Fruit fly (Drosophila melanogaster) whole organism, wandering third instar larva: ENCODE data around the gene Wdr92.

Experiments
- CG32264 ChIP-seq: fragments of 200-800 bp; sonication (Bioruptor generic); optimal IDR thresholded peaks from 2 replicates; lab custom pipeline; 2016; ENCODE audit warnings: missing biosample characterization, missing genetic modification characterization
- CG9705 ChIP-seq: fragments of 200-800 bp; sonication (Bioruptor generic); optimal IDR thresholded peaks from 2 replicates; lab custom pipeline; 2018; ENCODE audit warnings: missing biosample characterization, mild to moderate bottlenecking, missing genetic modification characterization
- CrebA ChIP-seq: fragments of 200-800 bp; sonication (Bioruptor generic); optimal IDR thresholded peaks from 2 replicates; lab custom pipeline; 2016; ENCODE audit warnings: missing biosample characterization, mild to moderate bottlenecking, missing genetic modification characterization, borderline replicate concordance
- Dfd ChIP-seq: fragments of >200 bp; optimal IDR thresholded peaks from 2 replicates; lab custom pipeline; 2017; ENCODE audit warnings: missing biosample characterization, missing genetic modification characterization
- Dif ChIP-seq: fragments of 200-275, 200-300 bp; sonication (Bioruptor generic); optimal IDR thresholded peaks from 2 replicates; lab custom pipeline; 2018; ENCODE audit warnings: missing biosample characterization, missing genetic modification characterization; ENCODE audit not compliant: partially characterized antibody
- GATAd ChIP-seq: sonication (Bioruptor generic); optimal IDR thresholded peaks from 2 replicates; lab custom pipeline; 2016; ENCODE audit warnings: missing biosample characterization, missing genetic modification characterization
- HLH106 ChIP-seq: fragments of 200-800 bp; optimal IDR thresholded peaks from 3 replicates; lab custom pipeline; 2019; ENCODE audit warnings: missing biosample characterization, mild to moderate bottlenecking, missing genetic modification characterization, moderate library complexity
- Hr78 ChIP-seq: fragments of >200 bp; optimal IDR thresholded peaks from 2 replicates; lab custom pipeline; 2017; ENCODE audit warnings: missing biosample characterization, missing genetic modification characterization
- Jra ChIP-seq: sonication (Bioruptor generic); optimal IDR thresholded peaks from 2 replicates; lab custom pipeline; 2016; ENCODE audit warnings: missing biosample characterization, missing genetic modification characterization
- Mio ChIP-seq: sonication (Bioruptor generic); optimal IDR thresholded peaks from 2 replicates; lab custom pipeline; 2016; ENCODE audit warnings: missing biosample characterization, missing genetic modification characterization
- Myc ChIP-seq: fragments of >200 bp; optimal IDR thresholded peaks from 2 replicates; lab custom pipeline; 2017
- OdsH ChIP-seq: fragments of 200-800 bp; sonication (Bioruptor generic); optimal IDR thresholded peaks from 2 replicates; lab custom pipeline; 2016; ENCODE audit warnings: missing biosample characterization, mild to moderate bottlenecking, missing genetic modification characterization
- Rel ChIP-seq, 2 experiments: fragments of 200-800 bp; sonication (Bioruptor generic) in 1 of 2; optimal IDR thresholded peaks; 2 replicates in 1 of 2; 3 replicates in 1 of 2; lab custom pipeline; 2016 to 2019; ENCODE audit warnings: mild to moderate bottlenecking in 2 of 2, missing biosample characterization in 2 of 2, missing genetic modification characterization in 2 of 2, moderate library complexity in 1 of 2
- Sp1 ChIP-seq: fragments of 200-800 bp; sonication (Bioruptor generic); optimal IDR thresholded peaks from 3 replicates; lab custom pipeline; 2019; ENCODE audit warnings: missing biosample characterization, mild to moderate bottlenecking, missing genetic modification characterization, moderate library complexity
- br ChIP-seq: fragments of 200-800 bp; sonication (Bioruptor generic); optimal IDR thresholded peaks from 2 replicates; lab custom pipeline; 2016; ENCODE audit warnings: missing biosample characterization, missing genetic modification characterization
- brk ChIP-seq: fragments of 200-800 bp; sonication (Bioruptor generic); optimal IDR thresholded peaks from 2 replicates; lab custom pipeline; 2016; ENCODE audit warnings: missing biosample characterization, mild to moderate bottlenecking, missing genetic modification characterization
- dl ChIP-seq, 2 experiments: fragments of 175-275, 200-275 bp in 1 of 2; fragments of 200-275 bp in 1 of 2; sonication (Bioruptor generic); optimal IDR thresholded peaks; lab custom pipeline; 2018; ENCODE audit warnings: mild to moderate bottlenecking in 2 of 2, missing biosample characterization in 2 of 2, missing genetic modification characterization in 2 of 2, moderate library complexity in 2 of 2; ENCODE audit not compliant: partially characterized antibody in 2 of 2, insufficient read depth in 1 of 2
- dmrt93B ChIP-seq: fragments of 200-800 bp; sonication (Bioruptor generic); optimal IDR thresholded peaks from 2 replicates; lab custom pipeline; 2018; ENCODE audit warnings: missing biosample characterization, mild to moderate bottlenecking, missing genetic modification characterization
- dsf ChIP-seq: sonication (Bioruptor generic); optimal IDR thresholded peaks from 2 replicates; lab custom pipeline; 2016; ENCODE audit warnings: missing biosample characterization, missing genetic modification characterization, borderline replicate concordance
- ey ChIP-seq: fragments of 200-800 bp; sonication (Bioruptor generic); optimal IDR thresholded peaks from 2 replicates; lab custom pipeline; 2016; ENCODE audit warnings: missing biosample characterization, missing genetic modification characterization
- fru ChIP-seq: fragments of 200-800 bp; sonication (Bioruptor generic); optimal IDR thresholded peaks from 3 replicates; lab custom pipeline; 2016; ENCODE audit warnings: missing biosample characterization, mild to moderate bottlenecking, missing genetic modification characterization
- h ChIP-seq: fragments of 200-800 bp; sonication (Bioruptor generic); optimal IDR thresholded peaks from 3 replicates; lab custom pipeline; 2016; ENCODE audit warnings: missing biosample characterization, mild to moderate bottlenecking, missing genetic modification characterization
- jim ChIP-seq: fragments of 175-275, 200-325 bp; sonication (Bioruptor generic); optimal IDR thresholded peaks from 2 replicates; lab custom pipeline; 2016; ENCODE audit warnings: missing biosample characterization, mild to moderate bottlenecking, missing genetic modification characterization
- lola ChIP-seq: fragments of >200 bp; optimal IDR thresholded peaks from 2 replicates; lab custom pipeline; 2017; ENCODE audit warnings: missing biosample characterization, missing genetic modification characterization
- pan ChIP-seq: fragments of >200 bp; optimal IDR thresholded peaks from 2 replicates; lab custom pipeline; 2017
- psq ChIP-seq: fragments of 200-800 bp; sonication (Bioruptor generic); optimal IDR thresholded peaks from 3 replicates; lab custom pipeline; 2017; ENCODE audit warnings: missing biosample characterization, mild to moderate bottlenecking, missing genetic modification characterization, moderate library complexity
- rgr ChIP-seq: fragments of 200-800 bp; sonication (Bioruptor generic); optimal IDR thresholded peaks from 3 replicates; lab custom pipeline; 2016; ENCODE audit warnings: missing biosample characterization, mild to moderate bottlenecking, missing genetic modification characterization
- sage ChIP-seq: fragments of 200-800 bp; sonication (Bioruptor generic); optimal IDR thresholded peaks from 2 replicates; lab custom pipeline; 2016; ENCODE audit warnings: missing biosample characterization, mild to moderate bottlenecking, missing genetic modification characterization
- sv ChIP-seq: fragments of 200-800 bp; sonication (Bioruptor generic); optimal IDR thresholded peaks from 3 replicates; lab custom pipeline; 2016; ENCODE audit warnings: missing biosample characterization, missing genetic modification characterization
- tai ChIP-seq: sonication (Bioruptor generic); optimal IDR thresholded peaks from 2 replicates; lab custom pipeline; 2016; ENCODE audit warnings: missing biosample characterization, missing genetic modification characterization
- usp ChIP-seq: fragments of >200 bp; optimal IDR thresholded peaks from 2 replicates; lab custom pipeline; 2017; ENCODE audit warnings: missing biosample characterization, missing genetic modification characterization
- woc ChIP-seq: sonication (Bioruptor generic); optimal IDR thresholded peaks from 2 replicates; lab custom pipeline; 2016; ENCODE audit warnings: missing biosample characterization, mild to moderate bottlenecking, missing genetic modification characterization

The Wdr92 gene

dm6 chr3L:17937315-17937714 is 29.4 kb downstream of the Wdr92 start:
- TF ChIP-seq Myc (lab: Kevin White, UChicago) (no peak), brk (GFP tag; lab: Kevin White, UChicago) (no peak), sage (no peak), pan (lab: Kevin White, UChicago) (no peak), Rel (GFP tag; optimal IDR thresholded peaks at IDR 0.05; lab: Kevin White, UChicago) (no peak), Rel (tag; optimal IDR thresholded peaks at IDR 0.05; lab: Kevin White, UChicago) (no peak), Jra (GFP tag; lab: Kevin White, UChicago) (no peak), CG32264 (GFP tag; lab: Kevin White, UChicago) (no peak), Dfd (no peak), Hr78 (no peak), CG9705 (GFP tag; lab: Kevin White, UChicago) (no peak), Mio (no peak), fru (GFP tag; lab: Kevin White, UChicago) (no peak), OdsH (no peak), tai (GFP tag; lab: Kevin White, UChicago) (no peak), dl (GFP tag; optimal IDR thresholded peaks at IDR 0.05; lab: Kevin White, UChicago; ENCODE audit: insufficient read depth in 1 of 2, partially characterized antibody in 2 of 2) (no peak), CrebA (GFP tag; lab: Kevin White, UChicago) (no peak), h (GFP tag; lab: Kevin White, UChicago) (no peak)

dm6 chr3L:17938622-17939021 is 30.7 kb downstream of the Wdr92 start:
- TF ChIP-seq rgr (GFP tag; lab: Kevin White, UChicago) = no peak
- no peak for TF ChIP-seq jim (GFP tag; lab: Kevin White, UChicago)
- TF ChIP-seq lola (GFP tag; lab: Kevin White, UChicago) = no peak
- TF ChIP-seq pan (lab: Kevin White, UChicago) = no peak
- no peak for TF ChIP-seq Rel (GFP tag; optimal IDR thresholded peaks at IDR 0.05; lab: Kevin White, UChicago)
- TF ChIP-seq Rel (tag; optimal IDR thresholded peaks at IDR 0.05; lab: Kevin White, UChicago) = no peak
- TF ChIP-seq, all 38 proteins: peak for 0

- no peak for TF ChIP-seq Mio
- no peak for TF ChIP-seq usp (GFP tag; lab: Kevin White, UChicago)
- TF ChIP-seq Jra (GFP tag; lab: Kevin White, UChicago) = no peak
- no peak for TF ChIP-seq CrebA (GFP tag; lab: Kevin White, UChicago)
- TF ChIP-seq dl (GFP tag; optimal IDR thresholded peaks at IDR 0.05; lab: Kevin White, UChicago; ENCODE audit: insufficient read depth in 1 of 2, partially characterized antibody in 2 of 2) = no peak
- no peak for TF ChIP-seq br
- TF ChIP-seq sv (GFP tag; lab: Kevin White, UChicago) = no peak
- TF ChIP-seq Sp1 (GFP tag; lab: Kevin White, UChicago) = no peak
- TF ChIP-seq CG32264 (GFP tag; lab: Kevin White, UChicago) = no peak
- no peak for TF ChIP-seq fru (GFP tag; lab: Kevin White, UChicago)
- TF ChIP-seq dsf = no peak
- TF ChIP-seq psq = no peak
- TF ChIP-seq dmrt93B (GFP tag; lab: Kevin White, UChicago) = no peak
- no peak for TF ChIP-seq CG9705 (GFP tag; lab: Kevin White, UChicago)
- no peak for TF ChIP-seq Hr78
- no peak for TF ChIP-seq Dif (GFP tag; lab: Kevin White, UChicago)
- no peak for TF ChIP-seq Dfd
- TF ChIP-seq brk (GFP tag; lab: Kevin White, UChicago) = no peak
- TF ChIP-seq GATAd (GFP tag; lab: Kevin White, UChicago) = no peak
These were observed 31.7 kb downstream of the Wdr92 start for dm6 chr3L:17939649-17940048.

dm6 chr3L:17940988-17941387 is 33.0 kb downstream of the Wdr92 start:
- TF ChIP-seq usp (GFP tag; lab: Kevin White, UChicago) = no peak
- TF ChIP-seq lola (GFP tag; lab: Kevin White, UChicago) = no peak
- TF ChIP-seq woc (GFP tag; lab: Kevin White, UChicago) = no peak
- TF ChIP-seq br = no peak
- no peak for TF ChIP-seq ey
- TF ChIP-seq pan (lab: Kevin White, UChicago) = no peak
- TF ChIP-seq rgr (GFP tag; lab: Kevin White, UChicago) = no peak
- TF ChIP-seq Jra (GFP tag; lab: Kevin White, UChicago) = no peak
- no peak for TF ChIP-seq dsf
- no peak for TF ChIP-seq CrebA (GFP tag; lab: Kevin White, UChicago)
- TF ChIP-seq fru (GFP tag; lab: Kevin White, UChicago) = no peak
- TF ChIP-seq dl (GFP tag; optimal IDR thresholded peaks at IDR 0.05; lab: Kevin White, UChicago; ENCODE audit: insufficient read depth in 1 of 2, partially characterized antibody in 2 of 2) = no peak
- TF ChIP-seq Myc (lab: Kevin White, UChicago) = no peak
- TF ChIP-seq HLH106 (tag; lab: Kevin White, UChicago) = no peak
- TF ChIP-seq Rel (GFP tag; optimal IDR thresholded peaks at IDR 0.05; lab: Kevin White, UChicago) = no peak
- no peak for TF ChIP-seq Rel (tag; optimal IDR thresholded peaks at IDR 0.05; lab: Kevin White, UChicago)
- no peak for TF ChIP-seq psq
- no peak for TF ChIP-seq Mio
- TF ChIP-seq Dif (GFP tag; lab: Kevin White, UChicago) = no peak
